Fruit fly (Drosophila melanogaster): ENCODE results near the gene dj-1beta.

DNA sequence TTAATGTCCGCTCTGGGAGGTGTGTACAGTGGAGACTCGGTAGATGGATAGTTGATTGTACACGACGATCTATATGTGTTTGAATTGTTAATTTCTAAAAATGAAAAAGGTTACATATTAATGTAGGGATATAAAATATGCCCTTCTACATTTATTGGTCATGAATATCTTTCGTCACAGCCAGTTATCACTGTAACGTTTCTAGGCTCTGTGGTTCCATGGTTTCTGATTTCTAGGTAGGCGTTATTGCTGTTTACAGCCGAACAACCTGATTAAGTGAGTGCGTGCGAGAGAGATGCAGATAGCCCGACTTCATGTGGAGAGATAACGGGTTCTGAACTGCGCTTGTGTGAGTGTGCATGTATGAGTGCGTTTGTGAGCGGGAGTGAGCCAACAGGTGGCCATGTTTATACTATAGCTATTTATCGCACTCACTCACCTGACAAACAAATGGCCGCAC is 25.2 kb upstream of the dj-1beta start:
- TF ChIP-seq h (optimal IDR thresholded peaks at IDR 0.05) (no peak), psq (optimal IDR thresholded peaks at IDR 0.05) (no peak), Myc (optimal IDR thresholded peaks at IDR 0.05) (no peak), Sin3A (optimal IDR thresholded peaks at IDR 0.05) (no peak), insv (optimal IDR thresholded peaks at IDR 0.05) (no peak), ttk (optimal IDR thresholded peaks at IDR 0.05) (no peak)
